Fruit fly (Drosophila melanogaster) whole organism, adult: ENCODE results near the gene eRF3.

ENCODE experiments used
- CG11617 ChIP-seq: fragments of 200-800 bp; sonication (Bioruptor generic); optimal IDR thresholded peaks from 2 replicates; lab custom pipeline; 2017; ENCODE audit warnings: mild to moderate bottlenecking, missing biosample characterization, missing genetic modification reagents, missing genetic modification characterization
- CG12768 ChIP-seq: fragments of 200-800 bp; sonication (Bioruptor generic); optimal IDR thresholded peaks from 2 replicates; lab custom pipeline; 2017; ENCODE audit warnings: missing biosample characterization, missing genetic modification characterization, mild to moderate bottlenecking, moderate library complexity, missing genetic modification reagents
- CG1620 ChIP-seq: fragments of 200-800 bp; sonication (Bioruptor generic); optimal IDR thresholded peaks from 2 replicates; lab custom pipeline; 2016; ENCODE audit warnings: missing biosample characterization, missing genetic modification characterization
- CG33017 ChIP-seq: fragments of 200-800 bp; sonication (Bioruptor generic); optimal IDR thresholded peaks from 2 replicates; lab custom pipeline; 2018; ENCODE audit warnings: missing biosample characterization, mild to moderate bottlenecking, missing genetic modification characterization, moderate library complexity
- CG7101 ChIP-seq: fragments of 200-800 bp; sonication (Bioruptor generic); optimal IDR thresholded peaks from 2 replicates; lab custom pipeline; 2018; ENCODE audit warnings: missing biosample characterization, mild to moderate bottlenecking, missing genetic modification characterization, moderate library complexity
- Crg-1 ChIP-seq: fragments of 200-800 bp; sonication (Bioruptor generic); optimal IDR thresholded peaks from 2 replicates; lab custom pipeline; 2016; ENCODE audit warnings: missing biosample characterization, missing genetic modification characterization
- Mnt ChIP-seq: fragments of 200-800 bp; sonication (Bioruptor generic); optimal IDR thresholded peaks from 2 replicates; lab custom pipeline; 2016; ENCODE audit warnings: missing biosample characterization, mild to moderate bottlenecking, missing genetic modification characterization
- bab1 ChIP-seq: fragments of 200-800 bp; sonication (Bioruptor generic); optimal IDR thresholded peaks from 3 replicates; lab custom pipeline; 2019; ENCODE audit warnings: missing biosample characterization, mild to moderate bottlenecking, missing genetic modification characterization, moderate library complexity
- ovo ChIP-seq: fragments of 200-800 bp; sonication (Bioruptor generic); optimal IDR thresholded peaks from 2 replicates; lab custom pipeline; 2016; ENCODE audit warnings: missing biosample characterization, missing genetic modification characterization
- pad ChIP-seq: fragments of 200-800 bp; sonication (Bioruptor generic); optimal IDR thresholded peaks from 3 replicates; lab custom pipeline; 2017; ENCODE audit warnings: missing biosample characterization, missing genetic modification characterization, mild to moderate bottlenecking, moderate library complexity, missing genetic modification reagents

- TF ChIP-seq CG7101 (tag; lab: Kevin White, UChicago) (no peak), pad (GFP tag; lab: Kevin White, UChicago) (no peak), bab1 (no peak), Mnt (GFP tag; lab: Kevin White, UChicago) (no peak), CG33017 (tag; lab: Kevin White, UChicago) (no peak), Crg-1 (GFP tag; lab: Kevin White, UChicago) (no peak), CG1620 (GFP tag; lab: Kevin White, UChicago) (no peak), CG12768 (GFP tag; lab: Kevin White, UChicago) (no peak), CG11617 (GFP tag; lab: Kevin White, UChicago) (no peak), ovo (GFP tag; lab: Kevin White, UChicago) (no peak)
Observed at dm6 chr2L:12487823-12488222, 53.6 kb downstream of the eRF3 start.
